Fruit fly (Drosophila melanogaster) whole organism, pupa: ENCODE data around the gene Sfp77F.
A peak's percentile ranks its signal among the peaks of the same experiment; 100 is the strongest.

Source experiments
- CG10348 ChIP-seq: fragments of 200-800 bp; sonication (Bioruptor generic); IDR thresholded peaks from 2 replicates; pipeline ENCODE4 v1.3.6; 2022; ENCODE audit warnings: missing biosample characterization, missing genetic modification characterization
- CG12605 ChIP-seq: fragments of 200-800 bp; sonication (Bioruptor generic); IDR thresholded peaks from 2 replicates; pipeline ENCODE4 v1.3.6; 2022; ENCODE audit warnings: missing biosample characterization, missing genetic modification characterization
- CG13204 ChIP-seq: fragments of 200-800 bp; sonication (Bioruptor generic); optimal IDR thresholded peaks from 2 replicates; lab custom pipeline; 2018; ENCODE audit warnings: missing biosample characterization, mild to moderate bottlenecking, missing genetic modification characterization, moderate library complexity
- CG14655 ChIP-seq: fragments of 200-800 bp; sonication (Bioruptor generic); optimal IDR thresholded peaks from 3 replicates; lab custom pipeline; 2017; ENCODE audit warnings: mild to moderate bottlenecking, missing biosample characterization, missing genetic modification reagents, missing genetic modification characterization
- CG15710 ChIP-seq: fragments of 200-800 bp; sonication (Bioruptor generic); optimal IDR thresholded peaks from 2 replicates; lab custom pipeline; 2018; ENCODE audit warnings: missing biosample characterization, mild to moderate bottlenecking, missing genetic modification characterization, moderate library complexity
- CG17806 ChIP-seq: fragments of 200-800 bp; sonication (Bioruptor generic); optimal IDR thresholded peaks from 2 replicates; lab custom pipeline; 2018; ENCODE audit warnings: missing biosample characterization, mild to moderate bottlenecking, missing genetic modification characterization, moderate library complexity
- CG32121 ChIP-seq: fragments of 200-800 bp; sonication (Bioruptor generic); IDR thresholded peaks from 2 replicates; pipeline ENCODE4 v1.3.6; 2022; ENCODE audit warnings: missing biosample characterization, missing genetic modification characterization
- CG34367 ChIP-seq: fragments of 200-800 bp; sonication (Bioruptor generic); optimal IDR thresholded peaks from 2 replicates; lab custom pipeline; 2018; ENCODE audit warnings: missing biosample characterization, mild to moderate bottlenecking, missing genetic modification characterization
- CG4496 ChIP-seq: fragments of 200-800 bp; sonication (Bioruptor generic); IDR thresholded peaks from 3 replicates; pipeline ENCODE4 v1.3.6; 2022; ENCODE audit warnings: missing biosample characterization, missing genetic modification characterization
- CG8159 ChIP-seq: fragments of 200-800 bp; sonication (Bioruptor generic); optimal IDR thresholded peaks from 3 replicates; lab custom pipeline; 2018; ENCODE audit warnings: missing biosample characterization, mild to moderate bottlenecking, missing genetic modification characterization, moderate library complexity
- CG8301 ChIP-seq: fragments of 200-800 bp; sonication (Bioruptor generic); optimal IDR thresholded peaks from 2 replicates; lab custom pipeline; 2018; ENCODE audit warnings: missing biosample characterization, mild to moderate bottlenecking, missing genetic modification characterization
- CG9948 ChIP-seq: fragments of 200-800 bp; sonication (Bioruptor generic); optimal IDR thresholded peaks from 2 replicates; lab custom pipeline; 2018; ENCODE audit warnings: missing biosample characterization, mild to moderate bottlenecking, missing genetic modification characterization, moderate library complexity
- D1 ChIP-seq: fragments of 200-800 bp; sonication (Bioruptor generic); optimal IDR thresholded peaks from 2 replicates; lab custom pipeline; 2018; ENCODE audit warnings: missing biosample characterization, mild to moderate bottlenecking, missing genetic modification characterization, moderate library complexity
- EcR ChIP-seq: fragments of 200-800 bp; sonication (Bioruptor generic); optimal IDR thresholded peaks from 3 replicates; lab custom pipeline; 2019; ENCODE audit warnings: missing biosample characterization, missing genetic modification characterization, mild to moderate bottlenecking, moderate library complexity, missing genetic modification reagents
- Ets98B ChIP-seq: fragments of 200-800 bp; sonication (Bioruptor generic); IDR thresholded peaks from 2 replicates; pipeline ENCODE4 v1.3.6; 2022; ENCODE audit warnings: missing biosample characterization, missing genetic modification characterization
- Pif1A ChIP-seq: fragments of 200-800 bp; sonication (Bioruptor generic); optimal IDR thresholded peaks from 3 replicates; lab custom pipeline; 2016; ENCODE audit warnings: missing biosample characterization, missing genetic modification characterization
- Pif1B ChIP-seq: fragments of 200-800 bp; sonication (Bioruptor generic); optimal IDR thresholded peaks from 3 replicates; lab custom pipeline; 2016; ENCODE audit warnings: missing biosample characterization, missing genetic modification characterization
- Snoo ChIP-seq: fragments of 200-800 bp; sonication (Bioruptor generic); optimal IDR thresholded peaks from 3 replicates; lab custom pipeline; 2017; ENCODE audit warnings: missing biosample characterization, mild to moderate bottlenecking, missing genetic modification characterization, inconsistent platforms
- fd96Ca ChIP-seq: fragments of 200-800 bp; sonication (Bioruptor generic); IDR thresholded peaks from 3 replicates; pipeline ENCODE4 v1.3.6; 2022; ENCODE audit warnings: missing biosample characterization, missing genetic modification characterization
- gl ChIP-seq: fragments of 200-800 bp; sonication (Bioruptor generic); optimal IDR thresholded peaks from 2 replicates; lab custom pipeline; 2018; ENCODE audit warnings: missing biosample characterization, mild to moderate bottlenecking, missing genetic modification characterization
- rn ChIP-seq: fragments of 200-800 bp; sonication (Bioruptor generic); IDR thresholded peaks from 2 replicates; pipeline ENCODE4 v1.3.6; 2022; ENCODE audit warnings: missing biosample characterization, missing genetic modification characterization

The Sfp77F gene

dm6 chr3L:20923030-20923591 lies 25.9 kb upstream of the Sfp77F start:
- no peak for TF ChIP-seq CG10348
- TF ChIP-seq CG15710 (tag; lab: Kevin White, UChicago): peak; percentile 87
- peak; percentile 29 for TF ChIP-seq EcR (GFP tag; lab: Kevin White, UChicago)
- peak; percentile 72 for TF ChIP-seq rn (GFP tag; lab: Robert Waterston, UW)
- TF ChIP-seq CG32121 (GFP tag; lab: Robert Waterston, UW): peak; percentile 63
- TF ChIP-seq CG8159 (tag; lab: Kevin White, UChicago): peak; percentile 90
- peak; percentile 90 for TF ChIP-seq CG9948 (tag; lab: Kevin White, UChicago)
- TF ChIP-seq CG4496 (GFP tag; lab: Robert Waterston, UW): peak; percentile 84
- TF ChIP-seq CG8301 (tag; lab: Kevin White, UChicago): peak; percentile 90
- TF ChIP-seq D1: peak; percentile 60
- peak; percentile 14 for TF ChIP-seq Snoo (tag; lab: Kevin White, UChicago)
- TF ChIP-seq fd96Ca: peak; percentile 82; the same call in 2 of the 3 replicates
- peak; percentile 60 for TF ChIP-seq CG12605 (GFP tag; lab: Robert Waterston, UW)
- peak; percentile 81 for TF ChIP-seq Ets98B (GFP tag; lab: Robert Waterston, UW)
- peak; percentile 81 for TF ChIP-seq Pif1B
- peak; percentile 75 for TF ChIP-seq gl (tag; lab: Kevin White, UChicago)
- peak; percentile 93 for TF ChIP-seq CG14655 (GFP tag; lab: Kevin White, UChicago)
- TF ChIP-seq CG13204 (GFP tag; lab: Kevin White, UChicago): peak; percentile 70
- TF ChIP-seq CG17806: peak; percentile 89
- TF ChIP-seq CG34367 (tag; lab: Kevin White, UChicago): peak; percentile 86
- TF ChIP-seq Pif1A: peak; percentile 83

dm6 chr3L:20922279-20922830 lies 25.1 kb upstream of the Sfp77F start:
- no peak for TF ChIP-seq CG32121 (GFP tag; lab: Robert Waterston, UW)
- TF ChIP-seq CG13204 (GFP tag; lab: Kevin White, UChicago): peak; percentile 2
- TF ChIP-seq CG4496 (GFP tag; lab: Robert Waterston, UW): no peak
- no peak for TF ChIP-seq Pif1A
- TF ChIP-seq EcR (GFP tag; lab: Kevin White, UChicago): peak; percentile 78
- TF ChIP-seq CG8159 (tag; lab: Kevin White, UChicago): no peak
- TF ChIP-seq CG14655 (GFP tag; lab: Kevin White, UChicago): no peak
- TF ChIP-seq Snoo (tag; lab: Kevin White, UChicago): no peak
- no peak for TF ChIP-seq Ets98B (GFP tag; lab: Robert Waterston, UW)

dm6 chr3L:20921859-20922258 lies 24.6 kb upstream of the Sfp77F start:
- TF ChIP-seq EcR (GFP tag; lab: Kevin White, UChicago): no peak
- TF ChIP-seq CG8159 (tag; lab: Kevin White, UChicago): no peak
- TF ChIP-seq gl (tag; lab: Kevin White, UChicago): no peak

dm6 chr3L:20920495-20920894 lies 23.3 kb upstream of the Sfp77F start:
- TF ChIP-seq CG13204 (GFP tag; lab: Kevin White, UChicago): no peak
- TF ChIP-seq CG8301 (tag; lab: Kevin White, UChicago): no peak
- TF ChIP-seq fd96Ca: no peak
- no peak for TF ChIP-seq Snoo (tag; lab: Kevin White, UChicago)
- TF ChIP-seq CG9948 (tag; lab: Kevin White, UChicago): no peak
- no peak for TF ChIP-seq CG15710 (tag; lab: Kevin White, UChicago)
- no peak for TF ChIP-seq CG14655 (GFP tag; lab: Kevin White, UChicago)
- TF ChIP-seq gl (tag; lab: Kevin White, UChicago): no peak
- TF ChIP-seq CG8159 (tag; lab: Kevin White, UChicago): no peak
- TF ChIP-seq Pif1B: no peak

- peak; percentile 36 for TF ChIP-seq CG8159 (tag; lab: Kevin White, UChicago)
- TF ChIP-seq CG14655 (GFP tag; lab: Kevin White, UChicago): peak; percentile 47
- TF ChIP-seq CG4496 (GFP tag; lab: Robert Waterston, UW): 0 out of 3 replicates have a peak, but pooled peaks have one; percentile 17
- no peak for TF ChIP-seq rn (GFP tag; lab: Robert Waterston, UW)
- no peak for TF ChIP-seq Ets98B (GFP tag; lab: Robert Waterston, UW)
- peak; percentile 22 for TF ChIP-seq Pif1A
- peak; percentile 26 for TF ChIP-seq CG15710 (tag; lab: Kevin White, UChicago)
- TF ChIP-seq CG17806: peak; percentile 19
- peak; percentile 54 for TF ChIP-seq CG8301 (tag; lab: Kevin White, UChicago)
Measured at dm6 chr3L:20918945-20919344, 21.7 kb upstream of the Sfp77F start.

dm6 chr3L:20917025-20917691 lies 19.9 kb upstream of the Sfp77F start:
- TF ChIP-seq CG13204 (GFP tag; lab: Kevin White, UChicago) (peak; percentile 14), CG8301 (tag; lab: Kevin White, UChicago) (no peak), Pif1B (no peak), Ets98B (GFP tag; lab: Robert Waterston, UW) (no peak), Pif1A (no peak), CG8159 (tag; lab: Kevin White, UChicago) (peak; percentile 26), CG9948 (tag; lab: Kevin White, UChicago) (no peak), rn (GFP tag; lab: Robert Waterston, UW) (no peak), EcR (GFP tag; lab: Kevin White, UChicago) (peak; percentile 2), CG34367 (tag; lab: Kevin White, UChicago) (no peak), D1 (no peak)
